Fruit fly (Drosophila melanogaster) whole organism, embryonic: Measurements from ENCODE around the gene Dr.

ENCODE experiments used
- B-H1 ChIP-seq: fragments of 200-800 bp; sonication (Bioruptor generic); IDR thresholded peaks from 3 replicates; pipeline ENCODE4 v1.3.6; 2022; ENCODE audit warnings: missing biosample characterization, missing genetic modification characterization
- CG10147 ChIP-seq: fragments of 200-800 bp; sonication (Bioruptor generic); optimal IDR thresholded peaks from 2 replicates; lab custom pipeline; 2019; ENCODE audit warnings: missing biosample characterization, mild to moderate bottlenecking, missing genetic modification characterization, moderate library complexity
- CG1024 ChIP-seq: fragments of 200-800 bp; sonication (Bioruptor generic); IDR thresholded peaks from 2 replicates; pipeline ENCODE4 v1.3.6; 2022; ENCODE audit warnings: missing biosample characterization, missing genetic modification characterization
- CG10274 ChIP-seq: fragments of 200-800 bp; sonication (Bioruptor generic); optimal IDR thresholded peaks from 3 replicates; lab custom pipeline; 2017; ENCODE audit warnings: missing biosample characterization, mild to moderate bottlenecking, missing genetic modification characterization
- CG10543 ChIP-seq: fragments of 200-800 bp; sonication (Bioruptor generic); optimal IDR thresholded peaks from 3 replicates; lab custom pipeline; 2017; ENCODE audit warnings: missing biosample characterization, mild to moderate bottlenecking, missing genetic modification characterization, moderate library complexity
- CG12071 ChIP-seq: fragments of 200-800 bp; sonication (Bioruptor generic); optimal IDR thresholded peaks from 3 replicates; lab custom pipeline; 2018; ENCODE audit warnings: missing biosample characterization, mild to moderate bottlenecking, missing genetic modification characterization
- CG12219 ChIP-seq: fragments of 200-800 bp; sonication (Bioruptor generic); optimal IDR thresholded peaks from 3 replicates; lab custom pipeline; 2018; ENCODE audit warnings: missing biosample characterization, mild to moderate bottlenecking, missing genetic modification characterization
- CG12391 ChIP-seq: fragments of 200-800 bp; sonication (Bioruptor generic); optimal IDR thresholded peaks from 3 replicates; lab custom pipeline; 2018; ENCODE audit warnings: missing biosample characterization, mild to moderate bottlenecking, missing genetic modification characterization, moderate library complexity
- CG12744 ChIP-seq: fragments of 200-800 bp; sonication (Bioruptor generic); optimal IDR thresholded peaks from 2 replicates; lab custom pipeline; 2016; ENCODE audit warnings: missing biosample characterization, missing genetic modification characterization
- CG13424 ChIP-seq: fragments of 200-800 bp; sonication (Bioruptor generic); optimal IDR thresholded peaks from 2 replicates; lab custom pipeline; 2019; ENCODE audit warnings: missing biosample characterization, mild to moderate bottlenecking, missing genetic modification characterization, moderate library complexity
- CG16813 ChIP-seq: fragments of 200-800 bp; sonication (Bioruptor generic); IDR thresholded peaks from 3 replicates; pipeline ENCODE4 v1.3.6; 2022; ENCODE audit warnings: missing biosample characterization, missing genetic modification characterization; ENCODE audit not compliant: partially characterized antibody
- CG17612 ChIP-seq: fragments of 200-800 bp; sonication (Bioruptor generic); IDR thresholded peaks from 2 replicates; pipeline ENCODE4 v1.3.6; 2022; ENCODE audit warnings: missing biosample characterization, missing genetic modification characterization
- CG2116 ChIP-seq: fragments of 200-800 bp; sonication (Bioruptor generic); optimal IDR thresholded peaks from 3 replicates; lab custom pipeline; 2018; ENCODE audit warnings: missing biosample characterization, mild to moderate bottlenecking, missing genetic modification characterization
- CG30020 ChIP-seq: fragments of 200-800 bp; optimal IDR thresholded peaks from 2 replicates; lab custom pipeline; 2019; ENCODE audit warnings: missing biosample characterization, mild to moderate bottlenecking, missing genetic modification characterization, moderate library complexity
- CG33557 ChIP-seq: fragments of 200-800 bp; sonication (Bioruptor generic); optimal IDR thresholded peaks from 2 replicates; lab custom pipeline; 2019; ENCODE audit warnings: missing biosample characterization, mild to moderate bottlenecking, missing genetic modification characterization, moderate library complexity
- CG4282 ChIP-seq: fragments of 200-800 bp; sonication (Bioruptor generic); optimal IDR thresholded peaks from 2 replicates; lab custom pipeline; 2016; ENCODE audit warnings: missing biosample characterization, missing genetic modification characterization
- CG6272 ChIP-seq: fragments of 200-800 bp; sonication (Bioruptor generic); IDR thresholded peaks from 2 replicates; pipeline ENCODE4 v1.3.6; 2022; ENCODE audit warnings: missing biosample characterization, missing genetic modification characterization
- CG6854 ChIP-seq: fragments of 200-800 bp; sonication (Bioruptor generic); optimal IDR thresholded peaks from 3 replicates; lab custom pipeline; 2017; ENCODE audit warnings: missing biosample characterization, mild to moderate bottlenecking, missing genetic modification characterization
- CG8924 ChIP-seq: fragments of 200-800 bp; optimal IDR thresholded peaks from 3 replicates; lab custom pipeline; 2019; ENCODE audit warnings: missing biosample characterization, mild to moderate bottlenecking, missing genetic modification characterization, moderate library complexity
- CG9797 ChIP-seq: fragments of 200-800 bp; sonication (Bioruptor generic); optimal IDR thresholded peaks from 3 replicates; lab custom pipeline; 2018; ENCODE audit warnings: missing biosample characterization, mild to moderate bottlenecking, missing genetic modification characterization
- Doc2 ChIP-seq: fragments of 200-800 bp; sonication (Bioruptor generic); IDR thresholded peaks from 2 replicates; pipeline ENCODE4 v1.3.6; 2022; ENCODE audit warnings: missing biosample characterization, missing genetic modification characterization
- HHEX ChIP-seq: fragments of 200-800 bp; sonication (Bioruptor generic); optimal IDR thresholded peaks from 3 replicates; lab custom pipeline; 2017; ENCODE audit warnings: missing biosample characterization, mild to moderate bottlenecking, missing genetic modification characterization, missing genetic modification reagents
- Kr ChIP-seq: fragments of 200-800 bp; sonication (Bioruptor generic); optimal IDR thresholded peaks from 2 replicates; lab custom pipeline; 2017; ENCODE audit warnings: missing biosample characterization, mild to moderate bottlenecking, missing genetic modification characterization
- Myb ChIP-seq: fragments of 200-800 bp; sonication (Bioruptor generic); optimal IDR thresholded peaks from 2 replicates; lab custom pipeline; 2016; ENCODE audit warnings: missing biosample characterization, missing genetic modification characterization
- Optix ChIP-seq: fragments of 200-800 bp; sonication (Bioruptor generic); IDR thresholded peaks from 3 replicates; pipeline ENCODE4 v1.3.6; 2022; ENCODE audit warnings: missing biosample characterization, missing genetic modification characterization
- Rfx ChIP-seq: fragments of 200-800 bp; sonication (Bioruptor generic); IDR thresholded peaks from 2 replicates; pipeline ENCODE4 v1.3.6; 2022; ENCODE audit warnings: missing biosample characterization, missing genetic modification characterization
- ab ChIP-seq: fragments of 200-800 bp; sonication (Bioruptor generic); optimal IDR thresholded peaks from 2 replicates; lab custom pipeline; 2016; ENCODE audit warnings: missing biosample characterization, missing genetic modification characterization
- al ChIP-seq: fragments of 200-800 bp; sonication (Bioruptor generic); IDR thresholded peaks from 2 replicates; pipeline ENCODE4 v1.3.6; 2022; ENCODE audit warnings: missing biosample characterization, missing genetic modification characterization
- ase ChIP-seq: fragments of 200-800 bp; sonication (Bioruptor generic); IDR thresholded peaks from 3 replicates; pipeline ENCODE4 v1.3.6; 2022; ENCODE audit warnings: missing biosample characterization, missing genetic modification characterization
- ato ChIP-seq: fragments of 200-800 bp; sonication (Bioruptor generic); IDR thresholded peaks from 2 replicates; pipeline ENCODE4 v1.3.6; 2022; ENCODE audit warnings: missing biosample characterization, missing genetic modification characterization; ENCODE audit not compliant: partially characterized antibody
- bab2 ChIP-seq: fragments of 200-800 bp; sonication (Bioruptor generic); optimal IDR thresholded peaks from 2 replicates; lab custom pipeline; 2016; ENCODE audit warnings: missing biosample characterization, missing genetic modification characterization
- bsh ChIP-seq, 2 experiments: fragments of 200-800 bp; sonication (Bioruptor generic); optimal IDR thresholded peaks; 2 replicates each; lab custom pipeline; 2017 to 2018; ENCODE audit warnings: mild to moderate bottlenecking in 2 of 2, missing biosample characterization in 2 of 2, missing genetic modification characterization in 2 of 2, moderate library complexity in 1 of 2
- caup ChIP-seq: fragments of 200-800 bp; sonication (Bioruptor generic); optimal IDR thresholded peaks from 3 replicates; lab custom pipeline; 2017; ENCODE audit warnings: missing biosample characterization, mild to moderate bottlenecking, missing genetic modification characterization, moderate library complexity; ENCODE audit not compliant: severe bottlenecking
- chn ChIP-seq: fragments of 200-800 bp; sonication (Bioruptor generic); optimal IDR thresholded peaks from 2 replicates; lab custom pipeline; 2016; ENCODE audit warnings: missing biosample characterization, missing genetic modification characterization
- dan ChIP-seq: fragments of 200-800 bp; sonication (Bioruptor generic); IDR thresholded peaks from 2 replicates; pipeline ENCODE4 v1.3.6; 2022; ENCODE audit warnings: missing biosample characterization, missing genetic modification characterization
- en ChIP-seq: fragments of 200-800 bp; sonication (Bioruptor generic); optimal IDR thresholded peaks from 2 replicates; lab custom pipeline; 2016; ENCODE audit warnings: missing biosample characterization, missing genetic modification characterization
- esg ChIP-seq: fragments of 200-800 bp; sonication (Bioruptor generic); conservative IDR thresholded peaks from 2 replicates; pipeline ENCODE4 v1.3.6; 2022; ENCODE audit warnings: missing biosample characterization, missing genetic modification characterization
- h ChIP-seq: fragments of >200 bp; optimal IDR thresholded peaks from 2 replicates; lab custom pipeline; 2017
- hkb ChIP-seq, 2 experiments: fragments of 200-800 bp in 1 of 2; fragments of >200 bp in 1 of 2; sonication (Bioruptor generic) in 1 of 2; IDR thresholded peaks in 1 of 2; optimal IDR thresholded peaks in 1 of 2; 2 replicates each; pipeline versions ENCODE4 v1.3.6 to Lab custom; 2017 to 2022; ENCODE audit warnings: missing biosample characterization in 1 of 2, missing genetic modification characterization in 1 of 2
- jing ChIP-seq: fragments of 200-800 bp; sonication (Bioruptor generic); optimal IDR thresholded peaks from 2 replicates; lab custom pipeline; 2018; ENCODE audit warnings: missing biosample characterization, mild to moderate bottlenecking, missing genetic modification characterization
- org-1 ChIP-seq: fragments of 200-800 bp; sonication (Bioruptor generic); optimal IDR thresholded peaks from 2 replicates; lab custom pipeline; 2017; ENCODE audit warnings: missing biosample characterization, missing genetic modification characterization
- row ChIP-seq: fragments of 200-800 bp; sonication (Bioruptor generic); IDR thresholded peaks from 3 replicates; pipeline ENCODE4 v1.3.6; 2022; ENCODE audit warnings: missing biosample characterization, missing genetic modification characterization
- run ChIP-seq: fragments of 200-800 bp; sonication (Bioruptor generic); optimal IDR thresholded peaks from 3 replicates; lab custom pipeline; 2018; ENCODE audit warnings: missing biosample characterization, mild to moderate bottlenecking, missing genetic modification characterization
- sima ChIP-seq: fragments of 200-800 bp; sonication (Bioruptor generic); optimal IDR thresholded peaks from 2 replicates; lab custom pipeline; 2016; ENCODE audit warnings: missing biosample characterization, missing genetic modification characterization
- tio ChIP-seq: fragments of 200-800 bp; sonication (Bioruptor generic); optimal IDR thresholded peaks from 2 replicates; lab custom pipeline; 2017; ENCODE audit warnings: missing biosample characterization, missing genetic modification characterization, inconsistent platforms
- tll ChIP-seq, 2 experiments: fragments of 200-800 bp in 1 of 2; fragments of >200 bp in 1 of 2; sonication (Bioruptor generic) in 1 of 2; optimal IDR thresholded peaks; 2 replicates each; lab custom pipeline; 2017 to 2019; ENCODE audit warnings: missing biosample characterization in 2 of 2, missing genetic modification characterization in 2 of 2, mild to moderate bottlenecking in 1 of 2, moderate library complexity in 1 of 2
- tx ChIP-seq: fragments of 200-800 bp; sonication (Bioruptor generic); optimal IDR thresholded peaks from 2 replicates; lab custom pipeline; 2016; ENCODE audit warnings: missing biosample characterization, missing genetic modification characterization
- vvl ChIP-seq: fragments of 200-800 bp; sonication (Bioruptor generic); IDR thresholded peaks from 2 replicates; pipeline ENCODE4 v1.3.6; 2022; ENCODE audit warnings: missing biosample characterization, missing genetic modification characterization
- yki ChIP-seq: fragments of >200 bp; optimal IDR thresholded peaks from 3 replicates; lab custom pipeline; 2018
- z ChIP-seq: fragments of 200-800 bp; sonication (Bioruptor generic); IDR thresholded peaks from 3 replicates; pipeline ENCODE4 v1.3.6; 2022; ENCODE audit warnings: missing biosample characterization, missing genetic modification characterization
- zf30C ChIP-seq: fragments of 200-800 bp; sonication (Bioruptor generic); optimal IDR thresholded peaks from 3 replicates; lab custom pipeline; 2018; ENCODE audit warnings: missing biosample characterization, mild to moderate bottlenecking, missing genetic modification characterization
- zfh1 ChIP-seq: fragments of 200-800 bp; sonication (Bioruptor generic); IDR thresholded peaks from 3 replicates; pipeline ENCODE4 v1.3.6; 2022; ENCODE audit warnings: missing biosample characterization, missing genetic modification characterization

Dr gene

DNA sequence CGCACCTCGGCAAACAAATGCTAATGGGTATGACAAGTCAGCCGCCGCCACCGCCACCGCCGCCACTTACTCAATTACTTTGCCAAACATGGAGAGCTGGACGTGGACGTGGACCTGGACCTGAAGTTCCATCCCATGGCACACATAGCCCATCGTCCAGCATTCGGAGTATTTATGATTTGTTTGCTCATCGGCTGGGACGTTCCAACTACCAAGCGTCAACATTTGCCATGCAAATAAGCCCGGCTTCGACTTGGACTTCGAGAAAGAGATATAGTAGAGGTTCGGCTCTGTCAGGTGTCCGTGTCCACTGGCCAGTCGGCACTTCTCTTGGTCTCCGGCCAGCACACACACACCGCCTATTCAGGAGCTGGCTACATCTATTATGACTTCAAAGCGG is 7.4 kb upstream of the Dr start (continued):
- TF ChIP-seq z (GFP tag; lab: Robert Waterston, UW) (no peak), CG10274 (GFP tag; lab: Kevin White, UChicago) (no peak), CG30020 (no peak), tio (GFP tag; lab: Kevin White, UChicago) (no peak), bsh (GFP tag; optimal IDR thresholded peaks at IDR 0.05; lab: Kevin White, UChicago) (no peak), CG9797 (GFP tag; lab: Kevin White, UChicago) (no peak), CG12219 (GFP tag; lab: Kevin White, UChicago) (no peak), Doc2 (no peak), CG10147 (no peak), CG6272 (GFP tag; lab: Robert Waterston, UW) (no peak), zf30C (no peak), HHEX (GFP tag; lab: Kevin White, UChicago) (no peak), row (GFP tag; lab: Robert Waterston, UW) (no peak), jing (GFP tag; lab: Kevin White, UChicago) (no peak), al (GFP tag; lab: Robert Waterston, UW) (no peak), Rfx (no peak), CG16813 (GFP tag; lab: Robert Waterston, UW) (no peak), run (tag; lab: Kevin White, UChicago) (no peak), Optix (GFP tag; lab: Robert Waterston, UW) (no peak), CG12744 (GFP tag; lab: Kevin White, UChicago) (no peak), CG6854 (no peak), hkb (optimal IDR thresholded peaks at IDR 0.05; lab: Kevin White, UChicago) (no peak), hkb (GFP tag; IDR thresholded peaks at IDR 0.05; lab: Robert Waterston, UW) (no peak), zfh1 (GFP tag; lab: Robert Waterston, UW) (peak; percentile 29; the same call in 1 of the 3 replicates), ab (no peak), Kr (GFP tag; lab: Kevin White, UChicago) (no peak), CG1024 (no peak), chn (GFP tag; lab: Kevin White, UChicago) (no peak), CG12071 (GFP tag; lab: Kevin White, UChicago) (no peak), ase (GFP tag; lab: Robert Waterston, UW) (no peak), caup (GFP tag; lab: Kevin White, UChicago) (peak; percentile 1), CG33557 (GFP tag; lab: Kevin White, UChicago) (no peak), CG4282 (GFP tag; lab: Kevin White, UChicago) (no peak), tx (GFP tag; lab: Kevin White, UChicago) (no peak), bab2 (GFP tag; lab: Kevin White, UChicago) (peak; percentile 0), esg (GFP tag; lab: Robert Waterston, UW) (no peak), Myb (GFP tag; lab: Kevin White, UChicago) (no peak), CG13424 (tag; lab: Kevin White, UChicago) (no peak), CG10543 (no peak), B-H1 (GFP tag; lab: Robert Waterston, UW) (no peak), CG17612 (GFP tag; lab: Robert Waterston, UW) (no peak), en (GFP tag; lab: Kevin White, UChicago) (no peak), CG8924 (tag; lab: Kevin White, UChicago) (no peak), CG2116 (no peak), sima (GFP tag; lab: Kevin White, UChicago) (no peak), CG12391 (no peak), dan (GFP tag; lab: Robert Waterston, UW) (no peak), yki (lab: Kevin White, UChicago) (no peak), ato (GFP tag; lab: Robert Waterston, UW) (no peak), vvl (GFP tag; lab: Robert Waterston, UW) (no peak), h (no peak), org-1 (GFP tag; lab: Kevin White, UChicago) (peak; percentile 16), tll (GFP tag; optimal IDR thresholded peaks at IDR 0.05; lab: Kevin White, UChicago) (peak in 1 of 2 experiments; percentile 84)
